Worm (Caenorhabditis elegans): ENCODE measurements around the gene mma-1.
A peak's percentile ranks its signal among the peaks of the same experiment; 100 is the strongest.

Gene mma-1

ce11 chrV:12596795-12597194, 699 bp upstream of the mma-1 start (continued):
- TF ChIP-seq hif-1 (tag; optimal IDR thresholded peaks at IDR 0.05) (no peak), dpl-1 (GFP tag; optimal IDR thresholded peaks at IDR 0.05) (no peak), lin-39 (tag; optimal IDR thresholded peaks at IDR 0.05) (no peak), php-3 (GFP tag; IDR thresholded peaks at IDR 0.05) (no peak), egl-27 (tag; optimal IDR thresholded peaks at IDR 0.05) (no peak), lsy-2 (tag; optimal IDR thresholded peaks at IDR 0.05) (peak in 1 of 2 experiments; percentile 42), Y48G9A.11 (GFP tag; IDR thresholded peaks at IDR 0.05) (peak; percentile 80), F44E2.7 (GFP tag; IDR thresholded peaks at IDR 0.05) (no peak), nhr-111 (GFP tag; optimal IDR thresholded peaks at IDR 0.05) (peak; percentile 48), ces-1 (GFP tag; optimal IDR thresholded peaks at IDR 0.05) (no peak), ceh-28 (tag; optimal IDR thresholded peaks at IDR 0.05) (no peak), snpc-4 (tag; optimal IDR thresholded peaks at IDR 0.05) (no peak), daf-19 (GFP tag; conservative IDR thresholded peaks at IDR 0.05) (no peak), ZK337.2 (GFP tag; IDR thresholded peaks at IDR 0.05) (no peak), sdz-12 (GFP tag; optimal IDR thresholded peaks at IDR 0.05) (no peak), nhr-11 (tag; optimal IDR thresholded peaks at IDR 0.05) (no peak), tag-97 (GFP tag; IDR thresholded peaks at IDR 0.05) (no peak), vab-7 (GFP tag; IDR thresholded peaks at IDR 0.05) (no peak; the same call in 1 of the 2 replicates), skn-1 (tag; optimal IDR thresholded peaks at IDR 0.05) (no peak), lin-1 (GFP tag; IDR thresholded peaks at IDR 0.05) (peak; percentile 66; the same call in 1 of the 2 replicates), nhr-28 (tag; optimal IDR thresholded peaks at IDR 0.05) (peak; percentile 43), dmd-8 (GFP tag; IDR thresholded peaks at IDR 0.05) (peak; percentile 60; the same call in 1 of the 2 replicates), dmd-6 (GFP tag; IDR thresholded peaks at IDR 0.05) (peak; percentile 41; the same call in 1 of the 2 replicates), zip-11 (GFP tag; IDR thresholded peaks at IDR 0.05) (no peak), unc-39 (tag; optimal IDR thresholded peaks at IDR 0.05) (no peak), pha-4 (GFP tag; IDR thresholded peaks at IDR 0.05) (peak; percentile 76), pha-4 (tag; optimal IDR thresholded peaks at IDR 0.05) (no peak), ceh-32 (tag; optimal IDR thresholded peaks at IDR 0.05; ENCODE audit: poor library complexity) (no peak), zfp-3 (GFP tag; conservative IDR thresholded peaks at IDR 0.05) (no peak; the same call in 1 of the 2 replicates), lir-3 (tag; optimal IDR thresholded peaks at IDR 0.05) (peak; percentile 13), nhr-102 (tag; optimal IDR thresholded peaks at IDR 0.05) (peak; percentile 49), spr-1 (tag; optimal IDR thresholded peaks at IDR 0.05) (peak; percentile 61), nhr-41 (GFP tag; IDR thresholded peaks at IDR 0.05) (0 out of 2 replicates have a peak, but pooled peaks have one; percentile 40), arid-1 (GFP tag; conservative IDR thresholded peaks at IDR 0.05) (no peak), daf-16 (GFP tag; optimal IDR thresholded peaks at IDR 0.05) (peak in 1 of 2 experiments; percentile 69), daf-16 (tag; optimal IDR thresholded peaks at IDR 0.05) (peak; percentile 76), lim-7 (GFP tag; IDR thresholded peaks at IDR 0.05) (peak; percentile 84), duxl-1 (tag; optimal IDR thresholded peaks at IDR 0.05; ENCODE audit: poor library complexity) (peak; percentile 26), daf-12 (tag; optimal IDR thresholded peaks at IDR 0.05) (no peak), F10B5.3 (tag; optimal IDR thresholded peaks at IDR 0.05) (peak; percentile 24), ZK546.5 (tag; optimal IDR thresholded peaks at IDR 0.05) (no peak), lin-15B (tag; optimal IDR thresholded peaks at IDR 0.05) (no peak), lin-13 (GFP tag; optimal IDR thresholded peaks at IDR 0.05) (peak; percentile 9), madf-5 (GFP tag; IDR thresholded peaks at IDR 0.05) (peak; percentile 36 to 45; a peak in 1 of 4 replicates), ceh-82 (tag; optimal IDR thresholded peaks at IDR 0.05) (no peak), nhr-10 (tag; optimal IDR thresholded peaks at IDR 0.05) (no peak), F37D6.2 (tag; optimal IDR thresholded peaks at IDR 0.05) (no peak), set-16 (GFP tag; IDR thresholded peaks at IDR 0.05) (0 out of 2 replicates have a peak, but pooled peaks have one; percentile 15), fkh-10 (GFP tag; optimal IDR thresholded peaks at IDR 0.05) (no peak), mxl-2 (GFP tag; conservative IDR thresholded peaks at IDR 0.05) (no peak), unc-130 (GFP tag; optimal IDR thresholded peaks at IDR 0.05) (peak; percentile 30), mdl-1 (tag; optimal IDR thresholded peaks at IDR 0.05) (peak in 1 of 2 experiments; percentile 24)

All from whole organism, L4 larva.